Fruit fly (Drosophila melanogaster): ENCODE results near the gene CG12674.

dm6 chr2L:2054289-2054688 lies 25.4 kb upstream of the CG12674 start, which contains the start of gene Or22c:
- TF ChIP-seq CG9948 (tag; optimal IDR thresholded peaks at IDR 0.05) = no peak
- no peak for TF ChIP-seq fd96Ca (GFP tag; IDR thresholded peaks at IDR 0.05)
- TF ChIP-seq gl (tag; optimal IDR thresholded peaks at IDR 0.05) = no peak
- TF ChIP-seq EcR (GFP tag; optimal IDR thresholded peaks at IDR 0.05) = no peak
- TF ChIP-seq Pif1B (GFP tag; optimal IDR thresholded peaks at IDR 0.05) = no peak
- TF ChIP-seq Pif1A (GFP tag; optimal IDR thresholded peaks at IDR 0.05) = no peak
- no peak for TF ChIP-seq CG17806 (tag; optimal IDR thresholded peaks at IDR 0.05)
- no peak for TF ChIP-seq CG32121 (GFP tag; IDR thresholded peaks at IDR 0.05)
- TF ChIP-seq CG34367 (tag; optimal IDR thresholded peaks at IDR 0.05) = no peak
